Worm (Caenorhabditis elegans) whole organism, L3 larva: ENCODE results near the gene K02D10.4.

Experiments
- ama-1 ChIP-seq: fragments of 150-350 bp; optimal IDR thresholded peaks from 2 replicates; lab custom pipeline; 2018
- elt-1 ChIP-seq: fragments of 150-350 bp; optimal IDR thresholded peaks from 2 replicates; lab custom pipeline; 2014; ENCODE audit warnings: missing biosample characterization, missing genetic modification characterization
- nfya-1 ChIP-seq: sonication (generic microtip); optimal IDR thresholded peaks from 2 replicates; lab custom pipeline; 2017; ENCODE audit warnings: missing genetic modification characterization, mild to moderate bottlenecking, missing compliant biosample characterization, antibody characterized with exemption, moderate library complexity; ENCODE audit not compliant: insufficient read depth
- nhr-28 ChIP-seq: fragments of 150-350 bp; optimal IDR thresholded peaks from 2 replicates; lab custom pipeline; 2014; ENCODE audit warnings: missing biosample characterization, missing genetic modification characterization
- nhr-76 ChIP-seq: fragments of 150-350 bp; sonication (generic microtip); optimal IDR thresholded peaks from 5 replicates; lab custom pipeline; 2014; ENCODE audit warnings: missing biosample characterization, missing genetic modification characterization
- pqm-1 ChIP-seq: fragments of 150-350 bp; optimal IDR thresholded peaks from 2 replicates; lab custom pipeline; 2017; ENCODE audit warnings: missing biosample characterization, missing genetic modification characterization, inconsistent platforms
- snpc-4 ChIP-seq: fragments of 150-350 bp; optimal IDR thresholded peaks from 2 replicates; lab custom pipeline; 2014; ENCODE audit warnings: missing biosample characterization, missing genetic modification characterization
- unc-62 ChIP-seq: fragments of 150-350 bp; sonication (generic microtip); optimal IDR thresholded peaks from 4 replicates; lab custom pipeline; 2014; ENCODE audit warnings: missing biosample characterization, missing genetic modification reagents, missing genetic modification characterization
- ztf-11 ChIP-seq: fragments of 150-350 bp; optimal IDR thresholded peaks from 2 replicates; lab custom pipeline; 2014; ENCODE audit warnings: missing biosample characterization, missing genetic modification characterization
- ztf-4 ChIP-seq: fragments of 150-350 bp; optimal IDR thresholded peaks from 2 replicates; lab custom pipeline; 2014; ENCODE audit warnings: missing biosample characterization, missing genetic modification characterization

- TF ChIP-seq nhr-76 (tag; lab: Kevin White, UChicago) (no peak), nfya-1 (tag; lab: Kevin White, UChicago) (no peak), snpc-4 (tag; lab: Kevin White, UChicago) (no peak), elt-1 (tag; lab: Kevin White, UChicago) (no peak), ama-1 (lab: Kevin White, UChicago) (no peak), unc-62 (GFP tag; lab: Kevin White, UChicago) (no peak), ztf-11 (no peak), nhr-28 (tag; lab: Kevin White, UChicago) (no peak), ztf-4 (no peak), pqm-1 (tag; lab: Kevin White, UChicago) (no peak)
Observed at ce11 chrIII:8807246-8807645, 27.4 kb upstream of the K02D10.4 start, which contains the start of gene F54F2.7.
